Fruit fly (Drosophila melanogaster) whole organism, pupa: ENCODE data around the gene CG3748.

Source experiments
- CG10348 ChIP-seq: fragments of 200-800 bp; sonication (Bioruptor generic); IDR thresholded peaks from 2 replicates; pipeline ENCODE4 v1.3.6; 2022; ENCODE audit warnings: missing biosample characterization, missing genetic modification characterization
- CG12605 ChIP-seq: fragments of 200-800 bp; sonication (Bioruptor generic); IDR thresholded peaks from 2 replicates; pipeline ENCODE4 v1.3.6; 2022; ENCODE audit warnings: missing biosample characterization, missing genetic modification characterization
- CG13204 ChIP-seq: fragments of 200-800 bp; sonication (Bioruptor generic); optimal IDR thresholded peaks from 2 replicates; lab custom pipeline; 2018; ENCODE audit warnings: missing biosample characterization, mild to moderate bottlenecking, missing genetic modification characterization, moderate library complexity
- CG14655 ChIP-seq: fragments of 200-800 bp; sonication (Bioruptor generic); optimal IDR thresholded peaks from 3 replicates; lab custom pipeline; 2017; ENCODE audit warnings: mild to moderate bottlenecking, missing biosample characterization, missing genetic modification reagents, missing genetic modification characterization
- CG15710 ChIP-seq: fragments of 200-800 bp; sonication (Bioruptor generic); optimal IDR thresholded peaks from 2 replicates; lab custom pipeline; 2018; ENCODE audit warnings: missing biosample characterization, mild to moderate bottlenecking, missing genetic modification characterization, moderate library complexity
- CG17806 ChIP-seq: fragments of 200-800 bp; sonication (Bioruptor generic); optimal IDR thresholded peaks from 2 replicates; lab custom pipeline; 2018; ENCODE audit warnings: missing biosample characterization, mild to moderate bottlenecking, missing genetic modification characterization, moderate library complexity
- CG32121 ChIP-seq: fragments of 200-800 bp; sonication (Bioruptor generic); IDR thresholded peaks from 2 replicates; pipeline ENCODE4 v1.3.6; 2022; ENCODE audit warnings: missing biosample characterization, missing genetic modification characterization
- CG34367 ChIP-seq: fragments of 200-800 bp; sonication (Bioruptor generic); optimal IDR thresholded peaks from 2 replicates; lab custom pipeline; 2018; ENCODE audit warnings: missing biosample characterization, mild to moderate bottlenecking, missing genetic modification characterization
- CG4496 ChIP-seq: fragments of 200-800 bp; sonication (Bioruptor generic); IDR thresholded peaks from 3 replicates; pipeline ENCODE4 v1.3.6; 2022; ENCODE audit warnings: missing biosample characterization, missing genetic modification characterization
- CG8159 ChIP-seq: fragments of 200-800 bp; sonication (Bioruptor generic); optimal IDR thresholded peaks from 3 replicates; lab custom pipeline; 2018; ENCODE audit warnings: missing biosample characterization, mild to moderate bottlenecking, missing genetic modification characterization, moderate library complexity
- CG8301 ChIP-seq: fragments of 200-800 bp; sonication (Bioruptor generic); optimal IDR thresholded peaks from 2 replicates; lab custom pipeline; 2018; ENCODE audit warnings: missing biosample characterization, mild to moderate bottlenecking, missing genetic modification characterization
- CG9948 ChIP-seq: fragments of 200-800 bp; sonication (Bioruptor generic); optimal IDR thresholded peaks from 2 replicates; lab custom pipeline; 2018; ENCODE audit warnings: missing biosample characterization, mild to moderate bottlenecking, missing genetic modification characterization, moderate library complexity
- D1 ChIP-seq: fragments of 200-800 bp; sonication (Bioruptor generic); optimal IDR thresholded peaks from 2 replicates; lab custom pipeline; 2018; ENCODE audit warnings: missing biosample characterization, mild to moderate bottlenecking, missing genetic modification characterization, moderate library complexity
- EcR ChIP-seq: fragments of 200-800 bp; sonication (Bioruptor generic); optimal IDR thresholded peaks from 3 replicates; lab custom pipeline; 2019; ENCODE audit warnings: missing biosample characterization, missing genetic modification characterization, mild to moderate bottlenecking, moderate library complexity, missing genetic modification reagents
- Ets98B ChIP-seq: fragments of 200-800 bp; sonication (Bioruptor generic); IDR thresholded peaks from 2 replicates; pipeline ENCODE4 v1.3.6; 2022; ENCODE audit warnings: missing biosample characterization, missing genetic modification characterization
- Pif1A ChIP-seq: fragments of 200-800 bp; sonication (Bioruptor generic); optimal IDR thresholded peaks from 3 replicates; lab custom pipeline; 2016; ENCODE audit warnings: missing biosample characterization, missing genetic modification characterization
- Pif1B ChIP-seq: fragments of 200-800 bp; sonication (Bioruptor generic); optimal IDR thresholded peaks from 3 replicates; lab custom pipeline; 2016; ENCODE audit warnings: missing biosample characterization, missing genetic modification characterization
- Snoo ChIP-seq: fragments of 200-800 bp; sonication (Bioruptor generic); optimal IDR thresholded peaks from 3 replicates; lab custom pipeline; 2017; ENCODE audit warnings: missing biosample characterization, mild to moderate bottlenecking, missing genetic modification characterization, inconsistent platforms
- fd96Ca ChIP-seq: fragments of 200-800 bp; sonication (Bioruptor generic); IDR thresholded peaks from 3 replicates; pipeline ENCODE4 v1.3.6; 2022; ENCODE audit warnings: missing biosample characterization, missing genetic modification characterization
- gl ChIP-seq: fragments of 200-800 bp; sonication (Bioruptor generic); optimal IDR thresholded peaks from 2 replicates; lab custom pipeline; 2018; ENCODE audit warnings: missing biosample characterization, mild to moderate bottlenecking, missing genetic modification characterization
- rn ChIP-seq: fragments of 200-800 bp; sonication (Bioruptor generic); IDR thresholded peaks from 2 replicates; pipeline ENCODE4 v1.3.6; 2022; ENCODE audit warnings: missing biosample characterization, missing genetic modification characterization

CG3748 gene

DNA sequence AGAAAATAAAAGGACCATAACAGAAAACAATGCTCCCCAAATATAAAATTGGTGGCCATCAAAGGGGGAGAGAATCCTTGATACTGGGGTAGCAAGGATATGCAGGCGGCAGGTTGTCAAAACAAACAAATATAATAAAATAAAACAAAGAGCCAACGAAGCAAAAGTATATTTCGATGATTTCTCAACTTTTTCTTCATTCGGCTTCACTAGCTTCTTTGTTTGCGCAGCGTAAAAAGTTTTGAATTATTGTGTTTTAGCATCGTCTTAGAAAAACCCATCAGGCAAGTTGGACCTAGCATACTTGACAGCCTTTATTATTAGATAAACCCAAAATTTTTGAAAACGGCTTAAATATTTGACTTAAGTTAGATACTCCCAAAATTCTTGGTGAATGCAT lies at the start of gene CG3748:
TSS of gene CG3748 (plus strand) at position 301 of the 400 bp plus-strand sequence.
- no peak for TF ChIP-seq gl (tag; lab: Kevin White, UChicago)
- no peak for TF ChIP-seq Ets98B (GFP tag; lab: Robert Waterston, UW)
- no peak for TF ChIP-seq CG10348 (GFP tag; lab: Robert Waterston, UW)
- TF ChIP-seq Pif1B (GFP tag; lab: Kevin White, UChicago), result no peak
- TF ChIP-seq CG14655 (GFP tag; lab: Kevin White, UChicago), result no peak
- TF ChIP-seq CG12605, result no peak
- TF ChIP-seq CG17806 (tag; lab: Kevin White, UChicago), result no peak
- no peak for TF ChIP-seq Pif1A (GFP tag; lab: Kevin White, UChicago)
- TF ChIP-seq, all 21 proteins: peak for 0

DNA sequence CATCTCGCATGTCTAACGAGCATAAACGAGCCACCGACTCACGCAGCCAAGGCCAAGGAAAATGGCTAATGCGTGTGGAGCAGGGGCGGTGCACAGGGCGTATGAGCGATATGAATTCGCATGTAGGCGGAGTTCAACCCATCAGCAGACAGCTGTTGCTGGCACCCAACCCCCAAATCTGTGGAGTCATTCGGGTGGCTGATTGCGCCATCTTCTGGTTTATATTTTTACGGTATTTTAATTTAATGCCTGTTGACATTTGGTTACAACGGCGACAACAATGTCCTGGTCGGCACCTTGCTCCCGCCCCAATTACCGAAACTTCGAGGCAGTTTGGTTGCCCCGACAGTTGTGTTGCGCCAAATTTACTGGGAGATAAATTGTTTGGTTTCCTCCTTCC lies 21.6 kb upstream of the CG3748 start:
- TF ChIP-seq CG10348 (GFP tag; lab: Robert Waterston, UW) (no peak), Pif1B (GFP tag; lab: Kevin White, UChicago) (no peak), CG9948 (tag; lab: Kevin White, UChicago) (no peak), CG4496 (GFP tag; lab: Robert Waterston, UW) (no peak), gl (tag; lab: Kevin White, UChicago) (no peak), CG34367 (tag; lab: Kevin White, UChicago) (no peak), EcR (GFP tag; lab: Kevin White, UChicago) (no peak), D1 (tag; lab: Kevin White, UChicago) (no peak), fd96Ca (no peak), CG12605 (no peak), CG15710 (tag; lab: Kevin White, UChicago) (no peak), Snoo (no peak), CG8301 (tag; lab: Kevin White, UChicago) (no peak)

DNA sequence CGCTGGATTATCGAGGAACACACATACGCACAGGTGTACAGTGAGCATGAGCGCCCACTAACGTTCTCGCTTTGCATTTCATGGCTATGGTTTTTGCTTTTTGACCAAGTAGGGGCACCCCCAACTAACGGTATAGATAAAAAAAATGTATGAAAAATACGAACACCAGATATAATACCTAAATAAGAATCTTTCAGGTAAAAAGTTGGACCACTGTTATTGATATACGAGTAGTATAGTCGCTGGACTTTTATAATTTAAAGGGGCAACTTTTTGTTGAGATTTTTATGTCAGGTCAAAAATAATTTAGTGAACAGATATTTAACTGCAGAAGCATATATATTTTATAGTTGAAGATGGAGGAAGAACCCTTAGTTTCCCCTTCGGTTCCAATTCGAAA lies 15.2 kb upstream of the CG3748 start, which contains the start of gene CG17005:
TSS of gene CG17005 (plus strand) at position 301 of the 400 bp plus-strand sequence.
- no peak for TF ChIP-seq Snoo
- TF ChIP-seq Pif1B (GFP tag; lab: Kevin White, UChicago), result no peak
- no peak for TF ChIP-seq CG4496 (GFP tag; lab: Robert Waterston, UW)
- no peak for TF ChIP-seq fd96Ca
- no peak for TF ChIP-seq CG32121 (GFP tag; lab: Robert Waterston, UW)
- no peak for TF ChIP-seq CG8301 (tag; lab: Kevin White, UChicago)
- no peak for TF ChIP-seq CG10348 (GFP tag; lab: Robert Waterston, UW)
- TF ChIP-seq CG8159 (tag; lab: Kevin White, UChicago), result no peak
- no peak for TF ChIP-seq CG17806 (tag; lab: Kevin White, UChicago)
- TF ChIP-seq CG34367 (tag; lab: Kevin White, UChicago), result no peak
- no peak for TF ChIP-seq CG13204 (GFP tag; lab: Kevin White, UChicago)
- TF ChIP-seq rn, result no peak
- no peak for TF ChIP-seq Ets98B (GFP tag; lab: Robert Waterston, UW)
- TF ChIP-seq D1 (tag; lab: Kevin White, UChicago), result no peak
- no peak for TF ChIP-seq gl (tag; lab: Kevin White, UChicago)
- TF ChIP-seq CG12605, result no peak
- TF ChIP-seq Pif1A (GFP tag; lab: Kevin White, UChicago), result no peak
- TF ChIP-seq, all 21 proteins: peak for 0

DNA sequence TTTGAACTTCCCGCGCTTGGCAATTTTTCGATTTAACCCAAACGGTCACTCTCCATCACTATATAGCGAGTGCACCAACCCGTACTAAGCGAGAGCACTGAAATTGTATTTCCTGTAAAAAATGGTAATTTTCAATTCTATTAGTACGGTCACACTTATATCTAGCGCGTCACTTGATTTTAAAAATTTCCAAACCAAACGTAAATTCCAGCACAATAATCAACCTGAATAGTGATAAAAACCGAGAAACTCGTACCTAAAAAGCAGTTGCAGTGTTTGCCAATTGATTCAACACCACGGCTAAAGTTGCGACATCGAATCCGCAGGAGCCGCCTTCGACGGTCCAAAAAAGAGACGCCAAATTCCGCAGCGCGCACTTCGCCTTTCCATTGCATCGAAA lies 12.0 kb upstream of the CG3748 start, which contains the start of gene Cks30A:
TSS of gene Cks30A (plus strand) at position 136 of the 400 bp plus-strand sequence.
- no peak for TF ChIP-seq CG13204 (GFP tag; lab: Kevin White, UChicago)
- no peak for TF ChIP-seq Snoo
- no peak for TF ChIP-seq fd96Ca
- no peak for TF ChIP-seq CG32121 (GFP tag; lab: Robert Waterston, UW)
- no peak for TF ChIP-seq CG9948 (tag; lab: Kevin White, UChicago)
- TF ChIP-seq CG34367 (tag; lab: Kevin White, UChicago), result no peak
- TF ChIP-seq, all 21 proteins: peak for 0

DNA sequence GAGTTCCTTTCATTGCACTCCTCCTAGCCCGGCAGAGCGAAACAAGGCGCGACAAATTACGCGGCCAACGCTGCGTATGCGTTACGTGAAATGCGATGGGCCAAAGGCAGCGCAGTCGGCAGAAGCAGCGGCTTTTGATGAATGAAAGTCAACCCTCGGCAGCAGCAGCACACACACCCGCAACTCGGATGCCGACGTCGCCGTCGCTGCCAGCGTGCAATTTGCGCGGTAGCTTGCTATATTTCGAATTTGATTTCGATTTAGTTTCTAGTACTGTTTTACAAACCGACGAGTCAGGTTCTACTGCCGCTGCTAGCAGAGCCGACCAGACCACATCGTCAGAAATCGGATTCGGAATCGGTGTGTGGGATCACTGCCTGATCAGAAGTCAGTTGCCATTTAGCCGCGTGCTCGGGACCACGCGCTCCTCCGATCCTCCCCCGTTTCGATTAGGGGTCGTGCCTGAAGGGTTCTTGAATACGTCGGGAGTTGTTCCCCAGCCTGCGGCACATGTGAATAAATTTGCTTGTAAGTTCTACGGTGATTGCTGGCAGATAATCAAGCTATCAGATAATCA lies 9.2 kb upstream of the CG3748 start, which contains the start of gene Eaat1:
TSS of gene Eaat1 (plus strand) at position 268 of the 577 bp plus-strand sequence.
- TF ChIP-seq CG9948 (tag; lab: Kevin White, UChicago), result no peak
- TF ChIP-seq Snoo, result no peak
- no peak for TF ChIP-seq Ets98B (GFP tag; lab: Robert Waterston, UW)
- no peak for TF ChIP-seq CG4496 (GFP tag; lab: Robert Waterston, UW)
- TF ChIP-seq, all 21 proteins: peak for 0

DNA sequence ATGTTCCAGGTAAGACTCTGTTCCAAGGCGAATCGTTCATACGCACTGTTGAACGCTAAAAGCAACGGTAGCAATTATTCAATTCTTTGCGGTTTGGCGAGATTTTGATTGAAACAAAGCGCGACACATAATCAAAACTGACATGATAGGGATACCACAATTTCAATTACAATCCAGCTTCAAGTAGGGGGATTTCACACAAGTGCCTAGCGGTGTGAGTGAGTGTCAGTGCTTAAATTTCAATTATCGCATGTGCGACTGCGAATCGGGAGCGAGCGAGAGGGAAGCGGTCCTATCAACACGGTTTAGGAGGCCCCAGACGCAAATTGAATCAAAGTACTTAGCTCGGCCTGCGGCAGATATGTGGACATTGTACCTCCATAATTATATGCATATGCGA lies 3.8 kb upstream of the CG3748 start:
- TF ChIP-seq CG32121 (GFP tag; lab: Robert Waterston, UW) (no peak), D1 (tag; lab: Kevin White, UChicago) (no peak), CG12605 (no peak), rn (no peak), CG34367 (tag; lab: Kevin White, UChicago) (no peak), Snoo (no peak), CG15710 (tag; lab: Kevin White, UChicago) (no peak), Ets98B (GFP tag; lab: Robert Waterston, UW) (no peak), Pif1A (GFP tag; lab: Kevin White, UChicago) (no peak), CG13204 (GFP tag; lab: Kevin White, UChicago) (no peak)
